Worm (Caenorhabditis elegans) whole organism, midembryonic: ENCODE measurements around the gene str-200.

Experiments
- T22C8.4 ChIP-seq: fragments of 200-800 bp; sonication (Bioruptor generic); IDR thresholded peaks from 2 replicates; pipeline ENCODE4 v1.3.6; 2022; ENCODE audit warnings: missing genetic modification characterization, missing compliant biosample characterization
- cog-1 ChIP-seq: sonication (generic microtip); optimal IDR thresholded peaks from 2 replicates; lab custom pipeline; 2016; ENCODE audit warnings: missing genetic modification characterization, missing compliant biosample characterization
- flt-1 ChIP-seq: fragments of 200-800 bp; sonication (Bioruptor generic); IDR thresholded peaks from 2 replicates; pipeline ENCODE4 v1.3.6; 2022; ENCODE audit warnings: missing genetic modification characterization, missing compliant biosample characterization
- klf-2 ChIP-seq: fragments of 200-800 bp; sonication (Bioruptor generic); conservative IDR thresholded peaks from 2 replicates; pipeline ENCODE4 v1.3.6; 2022; ENCODE audit warnings: missing genetic modification reagents, missing genetic modification characterization, missing compliant biosample characterization
- med-1 ChIP-seq: sonication (generic microtip); optimal IDR thresholded peaks from 2 replicates; lab custom pipeline; 2017; ENCODE audit warnings: missing genetic modification characterization, mild to moderate bottlenecking, missing compliant biosample characterization, antibody characterized with exemption, missing genetic modification reagents; ENCODE audit not compliant: insufficient read depth
- ref-1 ChIP-seq: fragments of 200-800 bp; sonication (Bioruptor generic); conservative IDR thresholded peaks from 2 replicates; pipeline ENCODE4 v1.3.6; 2022; ENCODE audit warnings: missing genetic modification reagents, missing genetic modification characterization, missing compliant biosample characterization
- tab-1 ChIP-seq: fragments of 200-800 bp; sonication (Bioruptor generic); IDR thresholded peaks from 2 replicates; pipeline ENCODE4 v1.3.6; 2022; ENCODE audit warnings: missing genetic modification characterization, missing compliant biosample characterization
- ztf-23 ChIP-seq: fragments of 200-800 bp; sonication (Bioruptor generic); IDR thresholded peaks from 2 replicates; pipeline ENCODE4 v1.3.6; 2022; ENCODE audit warnings: missing genetic modification reagents, missing genetic modification characterization, missing compliant biosample characterization
- ztf-29 ChIP-seq: fragments of 200-800 bp; sonication (Bioruptor generic); IDR thresholded peaks from 2 replicates; pipeline ENCODE4 v1.3.6; 2022; ENCODE audit warnings: missing genetic modification reagents, missing genetic modification characterization, missing compliant biosample characterization

str-200 gene

DNA sequence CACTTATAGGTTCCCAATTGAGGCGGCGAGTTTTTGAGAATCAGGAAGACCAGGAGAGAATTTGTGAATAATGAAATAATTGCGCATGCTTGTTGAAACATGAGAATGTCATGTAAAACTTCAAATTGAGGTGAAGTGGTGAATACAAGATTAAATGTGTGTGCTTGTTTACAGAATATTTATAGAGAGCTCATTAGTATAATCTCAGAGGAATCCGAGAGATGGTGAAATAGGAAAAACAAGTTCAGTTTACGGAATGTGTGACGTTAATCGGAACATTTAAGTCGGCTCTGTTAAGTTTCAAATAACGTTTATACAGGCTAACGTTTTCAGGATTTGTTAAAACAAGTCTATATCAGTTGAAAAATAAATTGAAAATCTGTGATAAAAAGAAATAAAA is at the start of gene str-200:
TSS of gene str-200 (minus strand) at position 101 of the 400 bp plus-strand sequence.
- TF ChIP-seq flt-1 (GFP tag; lab: Robert Waterston, UW) (no peak), tab-1 (GFP tag; lab: Robert Waterston, UW) (no peak), T22C8.4 (GFP tag; lab: Robert Waterston, UW) (no peak), med-1 (GFP tag; lab: Kevin White, UChicago) (no peak), ref-1 (GFP tag; lab: Robert Waterston, UW) (no peak), ztf-23 (GFP tag; lab: Robert Waterston, UW) (no peak), ztf-29 (GFP tag; lab: Robert Waterston, UW) (no peak), cog-1 (tag; lab: Kevin White, UChicago) (no peak), klf-2 (no peak)

DNA sequence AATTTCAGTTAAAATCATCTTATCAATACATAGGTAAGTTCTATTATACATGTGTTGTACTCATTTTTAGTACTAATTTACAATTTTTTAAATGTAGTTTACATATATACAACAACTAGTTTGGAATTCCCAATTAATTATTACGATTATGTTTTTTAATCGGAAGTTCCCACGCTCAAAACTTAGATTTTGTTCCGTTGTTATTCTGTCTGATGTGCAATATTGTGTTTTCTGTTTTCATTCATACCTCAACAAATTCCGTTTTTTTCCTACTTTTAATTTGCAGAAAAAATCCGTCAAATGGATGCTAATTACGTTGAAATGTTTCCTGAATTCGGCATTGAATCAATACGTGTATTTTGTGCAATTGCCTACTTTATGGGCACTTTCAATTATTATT is 48.3 kb upstream of the str-200 start, which contains the start of gene srw-31:
TSS of gene srw-31 (plus strand) at position 301 of the 400 bp plus-strand sequence.
- TF ChIP-seq tab-1 (GFP tag; lab: Robert Waterston, UW) (no peak), ref-1 (GFP tag; lab: Robert Waterston, UW) (no peak), ztf-29 (GFP tag; lab: Robert Waterston, UW) (no peak), med-1 (GFP tag; lab: Kevin White, UChicago) (no peak), flt-1 (GFP tag; lab: Robert Waterston, UW) (no peak), T22C8.4 (GFP tag; lab: Robert Waterston, UW) (no peak)

DNA sequence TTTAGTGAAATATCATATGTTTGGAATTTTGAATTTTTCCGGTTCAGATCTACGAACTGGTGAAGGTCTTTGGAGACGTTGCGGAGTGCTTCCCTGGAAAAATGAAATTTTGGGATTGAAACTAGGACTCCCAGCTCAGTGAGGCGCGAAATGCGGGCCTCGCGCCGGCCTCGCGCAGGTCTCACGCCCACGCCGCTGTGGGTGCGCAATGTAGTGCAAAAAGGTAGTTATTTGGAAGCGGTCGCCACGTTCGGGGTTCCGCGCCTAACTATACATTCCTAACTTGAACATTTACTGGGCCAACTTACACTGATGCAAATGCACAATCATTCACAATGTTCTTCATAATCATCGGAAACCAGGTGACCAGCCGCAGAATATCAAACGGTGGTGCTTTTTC is 42.1 kb upstream of the str-200 start:
- TF ChIP-seq ref-1 (GFP tag; lab: Robert Waterston, UW) (no peak), tab-1 (GFP tag; lab: Robert Waterston, UW) (no peak), flt-1 (GFP tag; lab: Robert Waterston, UW) (no peak), T22C8.4 (GFP tag; lab: Robert Waterston, UW) (no peak), cog-1 (tag; lab: Kevin White, UChicago) (no peak)

DNA sequence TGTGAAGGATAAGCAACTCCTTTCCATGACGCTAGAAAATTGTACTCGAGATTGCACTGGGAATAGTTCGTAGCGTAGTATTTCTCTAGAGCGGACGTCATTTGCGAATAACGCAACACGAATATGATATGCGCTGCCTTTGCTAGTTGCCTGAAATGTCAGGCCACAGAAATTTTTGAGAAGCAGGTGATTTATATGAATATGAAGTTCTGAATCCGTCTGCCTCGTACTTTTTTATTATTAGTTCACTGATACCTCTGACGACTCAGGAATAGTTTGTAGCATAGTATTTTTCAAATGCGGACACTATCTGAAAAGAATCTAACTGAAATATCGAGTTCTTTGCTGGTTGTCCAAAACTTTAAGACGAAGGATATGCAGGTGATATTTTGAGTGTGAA is 38.1 kb upstream of the str-200 start, which contains the start of gene srh-118:
TSS of gene srh-118 (minus strand) at position 101 of the 400 bp plus-strand sequence.
- TF ChIP-seq tab-1 (GFP tag; lab: Robert Waterston, UW) (no peak), ztf-23 (GFP tag; lab: Robert Waterston, UW) (no peak), T22C8.4 (GFP tag; lab: Robert Waterston, UW) (no peak), med-1 (GFP tag; lab: Kevin White, UChicago) (no peak), ztf-29 (GFP tag; lab: Robert Waterston, UW) (no peak), flt-1 (GFP tag; lab: Robert Waterston, UW) (no peak), cog-1 (tag; lab: Kevin White, UChicago) (no peak), klf-2 (no peak), ref-1 (GFP tag; lab: Robert Waterston, UW) (no peak)

DNA sequence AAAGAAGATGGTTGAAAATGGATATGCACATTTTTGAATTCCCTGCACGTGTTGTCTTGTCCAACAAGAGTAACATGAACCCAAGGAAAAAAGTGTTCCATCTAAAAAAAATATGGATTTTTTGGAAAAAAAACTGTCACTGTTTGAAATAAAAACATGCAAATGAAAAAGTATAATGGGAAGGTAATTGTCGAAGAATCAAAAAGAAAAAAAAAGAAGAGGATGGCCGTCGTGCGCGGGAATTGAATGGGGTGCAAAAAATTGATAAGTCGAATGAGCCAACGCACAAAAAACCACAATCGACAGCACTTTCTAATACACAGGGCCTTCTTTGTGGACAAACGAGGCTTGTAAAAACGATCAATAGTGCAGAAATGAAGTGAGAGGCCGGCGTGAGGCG is 35.8 kb upstream of the str-200 start, which contains the start of gene fbxa-102:
TSS of gene fbxa-102 (minus strand) at position 101 of the 400 bp plus-strand sequence.
- TF ChIP-seq T22C8.4 (GFP tag; lab: Robert Waterston, UW) (no peak), med-1 (GFP tag; lab: Kevin White, UChicago) (no peak), flt-1 (GFP tag; lab: Robert Waterston, UW) (no peak), klf-2 (no peak), tab-1 (GFP tag; lab: Robert Waterston, UW) (no peak), ref-1 (GFP tag; lab: Robert Waterston, UW) (no peak), cog-1 (tag; lab: Kevin White, UChicago) (no peak), ztf-23 (GFP tag; lab: Robert Waterston, UW) (no peak), ztf-29 (GFP tag; lab: Robert Waterston, UW) (no peak)

DNA sequence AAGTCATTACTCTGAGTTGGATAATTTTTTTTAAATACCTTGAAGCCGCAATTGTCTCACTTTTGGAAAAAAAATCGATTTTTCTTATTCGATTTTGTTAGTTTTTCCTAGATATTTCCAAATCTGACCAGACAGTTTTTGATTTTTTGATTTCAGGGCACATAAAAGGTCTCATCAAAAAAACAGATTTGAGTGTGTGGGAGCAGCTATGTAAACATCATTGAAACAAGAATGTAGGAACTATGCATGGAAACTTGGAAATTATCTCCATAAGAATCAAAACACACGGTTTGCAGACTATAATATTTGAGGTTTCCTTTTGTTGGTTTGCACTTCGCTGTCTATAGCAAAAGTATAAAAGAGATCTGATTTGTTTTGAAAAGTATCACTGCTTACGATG is 28.1 kb upstream of the str-200 start, which contains the start of gene scl-24:
TSS of gene scl-24 (plus strand) at position 301 of the 400 bp plus-strand sequence.
- TF ChIP-seq ztf-23 (GFP tag; lab: Robert Waterston, UW) = no peak
- TF ChIP-seq klf-2 = no peak
- TF ChIP-seq tab-1 (GFP tag; lab: Robert Waterston, UW) = no peak
- no peak for TF ChIP-seq T22C8.4 (GFP tag; lab: Robert Waterston, UW)
- TF ChIP-seq med-1 (GFP tag; lab: Kevin White, UChicago) = no peak
- no peak for TF ChIP-seq cog-1 (tag; lab: Kevin White, UChicago)
- TF ChIP-seq flt-1 (GFP tag; lab: Robert Waterston, UW) = no peak
- no peak for TF ChIP-seq ref-1 (GFP tag; lab: Robert Waterston, UW)
- TF ChIP-seq ztf-29 (GFP tag; lab: Robert Waterston, UW) = no peak

DNA sequence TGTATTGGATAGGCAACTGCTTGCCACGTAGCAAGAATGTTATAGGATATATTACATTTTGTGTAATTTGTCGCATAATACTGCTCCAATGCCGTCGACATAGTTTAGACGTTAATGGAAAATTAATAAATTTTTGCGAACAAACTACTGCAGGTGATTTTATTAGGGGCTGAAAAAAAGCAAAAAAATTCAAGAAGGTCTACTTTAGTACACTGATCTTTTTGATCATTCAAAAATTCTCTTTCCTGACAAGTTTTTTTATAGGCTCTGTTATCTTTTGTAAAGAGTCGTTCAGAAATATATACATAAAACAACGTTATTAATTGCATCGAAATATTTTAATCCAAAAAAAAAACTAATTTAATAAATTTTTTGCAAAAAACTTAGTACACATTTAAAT is 27.1 kb upstream of the str-200 start, which contains the start of gene srh-111:
TSS of gene srh-111 (minus strand) at position 101 of the 400 bp plus-strand sequence.
- TF ChIP-seq ztf-29 (GFP tag; lab: Robert Waterston, UW) = no peak
- no peak for TF ChIP-seq klf-2
- no peak for TF ChIP-seq ztf-23 (GFP tag; lab: Robert Waterston, UW)
- TF ChIP-seq T22C8.4 (GFP tag; lab: Robert Waterston, UW) = no peak
- TF ChIP-seq med-1 (GFP tag; lab: Kevin White, UChicago) = no peak
- TF ChIP-seq flt-1 (GFP tag; lab: Robert Waterston, UW) = no peak
- TF ChIP-seq tab-1 (GFP tag; lab: Robert Waterston, UW) = no peak
- no peak for TF ChIP-seq cog-1 (tag; lab: Kevin White, UChicago)
- TF ChIP-seq ref-1 (GFP tag; lab: Robert Waterston, UW) = no peak

DNA sequence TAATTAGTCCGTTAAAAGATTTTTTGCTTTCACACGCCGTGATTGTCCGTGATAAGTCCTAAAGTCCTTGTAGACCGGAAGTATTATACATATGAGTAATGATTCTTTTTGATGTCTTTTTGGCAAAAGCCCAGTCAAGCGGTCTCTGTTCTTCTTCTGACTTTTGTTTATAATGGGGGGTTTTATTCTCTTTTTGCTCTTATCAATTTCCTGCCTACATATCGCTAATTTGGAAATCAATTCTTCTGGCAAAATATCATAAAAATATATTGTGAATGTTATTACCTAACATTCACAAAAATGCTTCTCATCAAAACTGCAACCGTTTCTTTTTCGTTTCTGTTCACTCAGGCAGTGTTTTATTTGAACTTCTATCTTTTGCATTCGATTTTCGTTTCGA is 18.5 kb upstream of the str-200 start, which contains the start of gene srbc-61:
TSS of gene srbc-61 (plus strand) at position 301 of the 400 bp plus-strand sequence.
- TF ChIP-seq ref-1 (GFP tag; lab: Robert Waterston, UW) = no peak
- TF ChIP-seq med-1 (GFP tag; lab: Kevin White, UChicago) = no peak
- no peak for TF ChIP-seq ztf-23 (GFP tag; lab: Robert Waterston, UW)
- no peak for TF ChIP-seq ztf-29 (GFP tag; lab: Robert Waterston, UW)
- TF ChIP-seq cog-1 (tag; lab: Kevin White, UChicago) = no peak
- TF ChIP-seq klf-2 = no peak
- no peak for TF ChIP-seq flt-1 (GFP tag; lab: Robert Waterston, UW)
- TF ChIP-seq tab-1 (GFP tag; lab: Robert Waterston, UW) = no peak
- TF ChIP-seq T22C8.4 (GFP tag; lab: Robert Waterston, UW) = no peak

DNA sequence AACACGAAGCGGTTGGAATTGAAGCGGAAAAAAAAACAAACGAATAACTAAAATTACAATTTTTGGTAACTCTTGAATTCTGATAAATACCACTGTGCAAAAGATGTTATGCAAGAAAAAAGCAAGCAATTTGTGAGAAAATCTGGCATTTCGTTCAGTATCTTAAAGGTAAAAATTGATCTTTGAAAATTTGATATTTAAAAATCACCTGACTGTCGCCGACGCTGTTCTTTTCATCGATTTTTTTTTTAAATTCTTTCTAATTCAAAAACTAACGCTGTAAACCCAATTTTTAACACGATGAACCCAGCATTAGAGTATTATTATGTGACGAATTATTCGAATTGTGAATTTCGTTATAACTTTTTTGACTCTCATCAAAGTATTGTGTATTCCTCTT is 15.7 kb upstream of the str-200 start, which contains the start of gene srh-123:
TSS of gene srh-123 (plus strand) at position 301 of the 400 bp plus-strand sequence.
- no peak for TF ChIP-seq ztf-23 (GFP tag; lab: Robert Waterston, UW)
- TF ChIP-seq ztf-29 (GFP tag; lab: Robert Waterston, UW) = no peak
- no peak for TF ChIP-seq tab-1 (GFP tag; lab: Robert Waterston, UW)
- no peak for TF ChIP-seq klf-2
- no peak for TF ChIP-seq flt-1 (GFP tag; lab: Robert Waterston, UW)
- TF ChIP-seq ref-1 (GFP tag; lab: Robert Waterston, UW) = no peak
- no peak for TF ChIP-seq T22C8.4 (GFP tag; lab: Robert Waterston, UW)
- TF ChIP-seq cog-1 (tag; lab: Kevin White, UChicago) = no peak
- no peak for TF ChIP-seq med-1 (GFP tag; lab: Kevin White, UChicago)
